Fruit fly (Drosophila melanogaster): ENCODE results near the gene CG14947.

Gene CG14947

dm6 chr2L:12075850-12076249 lies at the start of gene CG14947:
Gene CG14947, plus strand, starts transcription at chr2L:12076100.
- TF ChIP-seq CG7101 (tag; optimal IDR thresholded peaks at IDR 0.05) (no peak), cnc (optimal IDR thresholded peaks at IDR 0.05) (no peak), Clk (GFP tag; optimal IDR thresholded peaks at IDR 0.05) (no peak), CG7045 (GFP tag; optimal IDR thresholded peaks at IDR 0.05) (no peak), Crg-1 (GFP tag; optimal IDR thresholded peaks at IDR 0.05) (no peak), toe (GFP tag; optimal IDR thresholded peaks at IDR 0.05) (no peak), pad (GFP tag; optimal IDR thresholded peaks at IDR 0.05) (no peak), bab1 (GFP tag; optimal IDR thresholded peaks at IDR 0.05) (no peak), CG14711 (tag; optimal IDR thresholded peaks at IDR 0.05) (no peak), CG1620 (GFP tag; optimal IDR thresholded peaks at IDR 0.05) (no peak), ovo (GFP tag; optimal IDR thresholded peaks at IDR 0.05) (no peak), CG33017 (tag; optimal IDR thresholded peaks at IDR 0.05) (no peak), kay (GFP tag; ENCODE audit: borderline replicate concordance) (no peak), CG11617 (GFP tag; optimal IDR thresholded peaks at IDR 0.05) (no peak), CG12768 (GFP tag; optimal IDR thresholded peaks at IDR 0.05) (no peak), Hr96 (GFP tag; optimal IDR thresholded peaks at IDR 0.05) (no peak), tj (GFP tag; optimal IDR thresholded peaks at IDR 0.05) (no peak), CG5204 (GFP tag; optimal IDR thresholded peaks at IDR 0.05) (no peak), Mnt (GFP tag; optimal IDR thresholded peaks at IDR 0.05) (no peak), cic (GFP tag; optimal IDR thresholded peaks at IDR 0.05) (no peak)

dm6 chr2L:12026458-12027431 lies 49.2 kb upstream of the CG14947 start:
- TF ChIP-seq toe (GFP tag; optimal IDR thresholded peaks at IDR 0.05) (no peak), CG12768 (GFP tag; optimal IDR thresholded peaks at IDR 0.05) (no peak), Hr96 (GFP tag; optimal IDR thresholded peaks at IDR 0.05) (no peak), bab1 (GFP tag; optimal IDR thresholded peaks at IDR 0.05) (no peak), CG14711 (tag; optimal IDR thresholded peaks at IDR 0.05) (no peak), CG11617 (GFP tag; optimal IDR thresholded peaks at IDR 0.05) (peak; percentile 46), CG5204 (GFP tag; optimal IDR thresholded peaks at IDR 0.05) (peak; percentile 39), tj (GFP tag; optimal IDR thresholded peaks at IDR 0.05) (no peak), pad (GFP tag; optimal IDR thresholded peaks at IDR 0.05) (no peak), CG7045 (GFP tag; optimal IDR thresholded peaks at IDR 0.05) (no peak), Mnt (GFP tag; optimal IDR thresholded peaks at IDR 0.05) (no peak), CG33017 (tag; optimal IDR thresholded peaks at IDR 0.05) (no peak), ovo (GFP tag; optimal IDR thresholded peaks at IDR 0.05) (no peak), cic (GFP tag; optimal IDR thresholded peaks at IDR 0.05) (peak; percentile 3), Clk (GFP tag; optimal IDR thresholded peaks at IDR 0.05) (no peak), CG1620 (GFP tag; optimal IDR thresholded peaks at IDR 0.05) (no peak), CG7101 (tag; optimal IDR thresholded peaks at IDR 0.05) (no peak), cnc (optimal IDR thresholded peaks at IDR 0.05) (no peak), Crg-1 (GFP tag; optimal IDR thresholded peaks at IDR 0.05) (no peak)

dm6 chr2L:12027435-12027834 lies 48.5 kb upstream of the CG14947 start, which contains the start of gene dmGlut:
Gene dmGlut, plus strand, starts transcription at chr2L:12027438.
- TF ChIP-seq Crg-1 (GFP tag; optimal IDR thresholded peaks at IDR 0.05) (no peak), pad (GFP tag; optimal IDR thresholded peaks at IDR 0.05) (peak; percentile 93)

- TF ChIP-seq CG7045 (GFP tag; optimal IDR thresholded peaks at IDR 0.05) = no peak
Observed at dm6 chr2L:12028102-12028501, 47.8 kb upstream of the CG14947 start.

dm6 chr2L:12028808-12029207 lies 47.1 kb upstream of the CG14947 start:
- TF ChIP-seq CG12768 (GFP tag; optimal IDR thresholded peaks at IDR 0.05) (no peak), Crg-1 (GFP tag; optimal IDR thresholded peaks at IDR 0.05) (no peak), toe (GFP tag; optimal IDR thresholded peaks at IDR 0.05) (no peak), CG7045 (GFP tag; optimal IDR thresholded peaks at IDR 0.05) (no peak), CG11617 (GFP tag; optimal IDR thresholded peaks at IDR 0.05) (no peak), pad (GFP tag; optimal IDR thresholded peaks at IDR 0.05) (no peak), tj (GFP tag; optimal IDR thresholded peaks at IDR 0.05) (no peak), Hr96 (GFP tag; optimal IDR thresholded peaks at IDR 0.05) (no peak), cnc (optimal IDR thresholded peaks at IDR 0.05) (no peak), ovo (GFP tag; optimal IDR thresholded peaks at IDR 0.05) (no peak), CG1620 (GFP tag; optimal IDR thresholded peaks at IDR 0.05) (no peak), bab1 (GFP tag; optimal IDR thresholded peaks at IDR 0.05) (no peak), CG33017 (tag; optimal IDR thresholded peaks at IDR 0.05) (no peak), CG14711 (tag; optimal IDR thresholded peaks at IDR 0.05) (no peak), CG7101 (tag; optimal IDR thresholded peaks at IDR 0.05) (no peak), kay (GFP tag; ENCODE audit: borderline replicate concordance) (no peak), CG5204 (GFP tag; optimal IDR thresholded peaks at IDR 0.05) (no peak), Clk (GFP tag; optimal IDR thresholded peaks at IDR 0.05) (no peak), cic (GFP tag; optimal IDR thresholded peaks at IDR 0.05) (no peak), Mnt (GFP tag; optimal IDR thresholded peaks at IDR 0.05) (no peak)

dm6 chr2L:12029594-12030197 lies 46.2 kb upstream of the CG14947 start:
- TF ChIP-seq pad (GFP tag; optimal IDR thresholded peaks at IDR 0.05) (no peak), Hr96 (GFP tag; optimal IDR thresholded peaks at IDR 0.05) (peak; percentile 7), CG14711 (tag; optimal IDR thresholded peaks at IDR 0.05) (no peak), Clk (GFP tag; optimal IDR thresholded peaks at IDR 0.05) (no peak)

Measured in whole organism, adult.